Worm (Caenorhabditis elegans): ENCODE results near the gene F12E12.2.

ce11 chrII:3779463-3779862 lies 39.7 kb downstream of the F12E12.2 start, which contains the start of gene T24E12.11:
- TF ChIP-seq fkh-10 (GFP tag; optimal IDR thresholded peaks at IDR 0.05) (no peak), ztf-7 (tag; optimal IDR thresholded peaks at IDR 0.05) (no peak), nhr-11 (tag; optimal IDR thresholded peaks at IDR 0.05) (no peak), nhr-6 (tag; optimal IDR thresholded peaks at IDR 0.05) (no peak), F37D6.2 (tag; optimal IDR thresholded peaks at IDR 0.05) (no peak), vab-7 (GFP tag; IDR thresholded peaks at IDR 0.05) (no peak), lin-39 (tag; optimal IDR thresholded peaks at IDR 0.05) (no peak), ZK546.5 (tag; optimal IDR thresholded peaks at IDR 0.05) (no peak), dve-1 (tag; optimal IDR thresholded peaks at IDR 0.05; ENCODE audit: insufficient read depth) (no peak), unc-62 (GFP tag; optimal IDR thresholded peaks at IDR 0.05 in 1 of 2) (no peak), unc-62 (tag; optimal IDR thresholded peaks at IDR 0.05) (no peak), egl-27 (tag; optimal IDR thresholded peaks at IDR 0.05) (no peak), nhr-25 (tag; optimal IDR thresholded peaks at IDR 0.05; ENCODE audit: borderline replicate concordance, insufficient read depth) (no peak)

All from whole organism, L4 larva.